Worm (Caenorhabditis elegans): ENCODE data around the gene F18C5.10.

Gene F18C5.10

ce11 chrII:6587264-6587870, 26.1 kb upstream of the F18C5.10 start, which contains the start of gene C56C10.7 (continued):
- TF ChIP-seq snpc-4 (GFP tag; optimal IDR thresholded peaks at IDR 0.05) = peak; percentile 44
- TF ChIP-seq snpc-4 (tag; optimal IDR thresholded peaks at IDR 0.05) = peak in 2 of 4 experiments; percentile 30 to 61
- no peak for TF ChIP-seq efl-1 (GFP tag; optimal IDR thresholded peaks at IDR 0.05)
- TF ChIP-seq hrde-1 (tag; optimal IDR thresholded peaks at IDR 0.05; ENCODE audit: borderline replicate concordance) = peak; percentile 62
- no peak for TF ChIP-seq F55B11.4 (tag; optimal IDR thresholded peaks at IDR 0.05; ENCODE audit: borderline replicate concordance, insufficient read depth)
- TF ChIP-seq B0261.1 (tag; optimal IDR thresholded peaks at IDR 0.05) = peak; percentile 8
- TF ChIP-seq gei-17 (GFP tag; optimal IDR thresholded peaks at IDR 0.05) = no peak
- no peak for TF ChIP-seq C06A6.2 (GFP tag; conservative IDR thresholded peaks at IDR 0.05)
- TF ChIP-seq ccch-3 (GFP tag; optimal IDR thresholded peaks at IDR 0.05) = no peak
- TF ChIP-seq athp-1 (tag; optimal IDR thresholded peaks at IDR 0.05) = peak; percentile 76
- TF ChIP-seq snpc-3.4 (tag; optimal IDR thresholded peaks at IDR 0.05) = peak; percentile 76
- TF ChIP-seq him-1 (tag; optimal IDR thresholded peaks at IDR 0.05) = peak; percentile 19
- TF ChIP-seq mcd-1 (GFP tag; IDR thresholded peaks at IDR 0.05) = peak; percentile 44
- peak; percentile 55 for TF ChIP-seq atf-7 (tag; optimal IDR thresholded peaks at IDR 0.05)
- TF ChIP-seq attf-5 (GFP tag; optimal IDR thresholded peaks at IDR 0.05) = no peak
- TF ChIP-seq lin-54 (GFP tag; optimal IDR thresholded peaks at IDR 0.05) = peak; percentile 79
- peak in 1 of 2 experiments; percentile 35 for TF ChIP-seq let-607 (tag; optimal IDR thresholded peaks at IDR 0.05)
- TF ChIP-seq F57C9.4 (tag; optimal IDR thresholded peaks at IDR 0.05) = no peak
- TF ChIP-seq attf-6 (GFP tag; IDR thresholded peaks at IDR 0.05) = peak; percentile 85
- TF ChIP-seq Y67H2A.10 (GFP tag; conservative IDR thresholded peaks at IDR 0.05) = no peak
- no peak for TF ChIP-seq egrh-3 (GFP tag; IDR thresholded peaks at IDR 0.05)
- no peak for TF ChIP-seq tbx-9 (tag; optimal IDR thresholded peaks at IDR 0.05; ENCODE audit: borderline replicate concordance)
- TF ChIP-seq tbp1 (GFP tag; optimal IDR thresholded peaks at IDR 0.05) = peak; percentile 63
- peak; percentile 69; the same call in 1 of the 2 replicates for TF ChIP-seq nfyb-1 (GFP tag; IDR thresholded peaks at IDR 0.05)
- TF ChIP-seq sea-2 (GFP tag; IDR thresholded peaks at IDR 0.05) = no peak
- peak; percentile 49 for TF ChIP-seq nhr-27 (tag; optimal IDR thresholded peaks at IDR 0.05)
- peak; percentile 57 for TF ChIP-seq unc-130 (GFP tag; optimal IDR thresholded peaks at IDR 0.05)
- TF ChIP-seq fkh-3 (tag; optimal IDR thresholded peaks at IDR 0.05) = no peak
- TF ChIP-seq lag-1 (GFP tag; IDR thresholded peaks at IDR 0.05) = no peak
- peak; percentile 76; the same call in 1 of the 2 replicates for TF ChIP-seq ceh-58 (GFP tag; IDR thresholded peaks at IDR 0.05)
- peak; percentile 34 for TF ChIP-seq dpff-1 (tag; optimal IDR thresholded peaks at IDR 0.05)
- TF ChIP-seq zfh-2 (GFP tag; conservative IDR thresholded peaks at IDR 0.05) = no peak
- TF ChIP-seq nhr-80 (tag; optimal IDR thresholded peaks at IDR 0.05) = no peak
- no peak for TF ChIP-seq lin-40 (tag; optimal IDR thresholded peaks at IDR 0.05)
- TF ChIP-seq hsf-1 (GFP tag; IDR thresholded peaks at IDR 0.05) = peak; percentile 88
- TF ChIP-seq B0336.3 (GFP tag; IDR thresholded peaks at IDR 0.05) = peak; percentile 94
- TF ChIP-seq ztf-25 (GFP tag; IDR thresholded peaks at IDR 0.05) = peak; percentile 66; the same call in 1 of the 2 replicates
- no peak for TF ChIP-seq mel-28 (tag; optimal IDR thresholded peaks at IDR 0.05; ENCODE audit: borderline replicate concordance)
- TF ChIP-seq dox-1 (GFP tag; IDR thresholded peaks at IDR 0.05) = no peak; the same call in 1 of the 2 replicates
- TF ChIP-seq nfya-1 (tag; optimal IDR thresholded peaks at IDR 0.05; ENCODE audit: borderline replicate concordance, insufficient read depth) = no peak
- peak; percentile 68 for TF ChIP-seq rcor-1 (GFP tag; IDR thresholded peaks at IDR 0.05)
- TF ChIP-seq akir-1 (GFP tag; optimal IDR thresholded peaks at IDR 0.05) = no peak
- TF ChIP-seq aptf-2 (GFP tag; conservative IDR thresholded peaks at IDR 0.05) = no peak
- TF ChIP-seq ztf-18 (tag; optimal IDR thresholded peaks at IDR 0.05) = peak; percentile 24
- no peak for TF ChIP-seq ceh-91 (GFP tag; IDR thresholded peaks at IDR 0.05)
- peak; percentile 87 for TF ChIP-seq tlf-1 (GFP tag; optimal IDR thresholded peaks at IDR 0.05)
- no peak for TF ChIP-seq Y53F4B.3 (GFP tag; IDR thresholded peaks at IDR 0.05)
- TF ChIP-seq F33H1.4 (GFP tag; IDR thresholded peaks at IDR 0.05) = peak; percentile 30; the same call in 1 of the 2 replicates
